Worm (Caenorhabditis elegans) whole organism, L1 larva: Measurements from ENCODE around the gene Y110A2AL.5.

Source experiments
- C04F5.9 ChIP-seq: sonication (generic microtip); optimal IDR thresholded peaks from 2 replicates; lab custom pipeline; 2016; ENCODE audit warnings: missing genetic modification characterization, missing compliant biosample characterization
- aha-1 ChIP-seq: fragments of 150-350 bp; optimal IDR thresholded peaks from 2 replicates; lab custom pipeline; 2014; ENCODE audit warnings: missing biosample characterization, missing genetic modification characterization
- ama-1 ChIP-seq: fragments of 150-350 bp; optimal IDR thresholded peaks from 2 replicates; lab custom pipeline; 2014
- ceh-88 ChIP-seq: fragments of 200-800 bp; sonication (Bioruptor generic); IDR thresholded peaks from 2 replicates; pipeline ENCODE4 v1.3.6; 2022; ENCODE audit warnings: missing genetic modification characterization, missing compliant biosample characterization
- ces-1 ChIP-seq: fragments of 150-350 bp; optimal IDR thresholded peaks from 2 replicates; lab custom pipeline; 2014; ENCODE audit warnings: missing biosample characterization, missing genetic modification reagents, missing genetic modification characterization
- dpl-1 ChIP-seq, 3 experiments: fragments of 150-350 bp in 2 of 3; sonication (generic microtip) in 1 of 3; optimal IDR thresholded peaks; 2 replicates each; lab custom pipeline; 2014 to 2017; ENCODE audit warnings: missing biosample characterization in 3 of 3, missing genetic modification characterization in 3 of 3, missing genetic modification reagents in 3 of 3
- egl-27 ChIP-seq, 2 experiments: fragments of 150-350 bp in 1 of 2; sonication (generic microtip); optimal IDR thresholded peaks; 3 replicates each; lab custom pipeline; 2017 to 2018; ENCODE audit warnings: missing biosample characterization in 2 of 2, missing genetic modification characterization in 2 of 2, missing genetic modification reagents in 2 of 2
- elt-2 ChIP-seq: sonication (generic microtip); optimal IDR thresholded peaks from 2 replicates; lab custom pipeline; 2016; ENCODE audit warnings: missing genetic modification characterization, mild to moderate bottlenecking, inconsistent platforms, missing compliant biosample characterization, missing genetic modification reagents
- elt-3 ChIP-seq, 6 experiments: fragments of 150-350 bp in 1 of 6; sonication (generic microtip); optimal IDR thresholded peaks; 2 replicates each; lab custom pipeline; 2017 to 2018; ENCODE audit warnings: missing biosample characterization in 6 of 6, missing genetic modification characterization in 6 of 6, inconsistent platforms in 1 of 6
- fkh-4 ChIP-seq: sonication (generic microtip); optimal IDR thresholded peaks from 2 replicates; lab custom pipeline; 2016; ENCODE audit warnings: missing compliant biosample characterization, missing genetic modification characterization, borderline replicate concordance
- fkh-8 ChIP-seq: sonication (generic microtip); optimal IDR thresholded peaks from 2 replicates; lab custom pipeline; 2016; ENCODE audit warnings: mild to moderate bottlenecking, missing genetic modification characterization, missing compliant biosample characterization
- fos-1 ChIP-seq: fragments of 150-350 bp; optimal IDR thresholded peaks from 2 replicates; lab custom pipeline; 2014; ENCODE audit warnings: missing biosample characterization, missing genetic modification characterization
- hpl-2 ChIP-seq: fragments of 150-350 bp; optimal IDR thresholded peaks from 2 replicates; lab custom pipeline; 2014; ENCODE audit warnings: missing biosample characterization, missing genetic modification reagents, missing genetic modification characterization
- irx-1 ChIP-seq: sonication (generic microtip); optimal IDR thresholded peaks from 2 replicates; lab custom pipeline; 2016; ENCODE audit warnings: missing genetic modification characterization, missing compliant biosample characterization
- isw-1 ChIP-seq: fragments of 200-800 bp; sonication (Bioruptor generic); IDR thresholded peaks from 2 replicates; pipeline ENCODE4 v1.3.6; 2022; ENCODE audit warnings: missing genetic modification characterization, missing compliant biosample characterization
- lin-13 ChIP-seq: fragments of 150-350 bp; optimal IDR thresholded peaks from 2 replicates; lab custom pipeline; 2014; ENCODE audit warnings: missing biosample characterization, missing genetic modification reagents, missing genetic modification characterization
- lin-14 ChIP-seq: fragments of 200-800 bp; sonication (Bioruptor generic); optimal IDR thresholded peaks from 2 replicates; lab custom pipeline; 2018; ENCODE audit warnings: mild to moderate bottlenecking, missing genetic modification characterization, moderate library complexity, missing compliant biosample characterization
- lin-35 ChIP-seq, 2 experiments: fragments of 150-350 bp; optimal IDR thresholded peaks; 2 replicates each; lab custom pipeline; 2014; ENCODE audit warnings: missing biosample characterization in 2 of 2, missing genetic modification characterization in 2 of 2, missing genetic modification reagents in 2 of 2
- lin-39 ChIP-seq: fragments of 150-350 bp; optimal IDR thresholded peaks from 2 replicates; lab custom pipeline; 2014; ENCODE audit warnings: missing biosample characterization, missing genetic modification reagents, missing genetic modification characterization
- lir-3 ChIP-seq: sonication (generic microtip); optimal IDR thresholded peaks from 2 replicates; lab custom pipeline; 2016; ENCODE audit warnings: mild to moderate bottlenecking, missing genetic modification characterization, moderate library complexity, missing compliant biosample characterization; ENCODE audit not compliant: poor library complexity
- lsy-2 ChIP-seq, 2 experiments: fragments of 150-350 bp; optimal IDR thresholded peaks; 2 replicates each; lab custom pipeline; 2014; ENCODE audit warnings: missing biosample characterization in 2 of 2, missing genetic modification characterization in 2 of 2
- mep-1 ChIP-seq: fragments of 150-350 bp; optimal IDR thresholded peaks from 2 replicates; lab custom pipeline; 2014; ENCODE audit warnings: missing biosample characterization, missing genetic modification characterization
- nhr-19 ChIP-seq: fragments of 200-800 bp; sonication (Bioruptor generic); conservative IDR thresholded peaks from 2 replicates; pipeline ENCODE4 v1.3.6; 2022; ENCODE audit warnings: missing genetic modification characterization, missing compliant biosample characterization
- nhr-237 ChIP-seq: fragments of 150-350 bp; optimal IDR thresholded peaks from 2 replicates; lab custom pipeline; 2014; ENCODE audit warnings: missing biosample characterization, missing genetic modification characterization
- nhr-71 ChIP-seq: sonication (generic microtip); optimal IDR thresholded peaks from 2 replicates; lab custom pipeline; 2016; ENCODE audit warnings: mild to moderate bottlenecking, missing genetic modification characterization, moderate library complexity, missing compliant biosample characterization
- nhr-77 ChIP-seq: fragments of 150-350 bp; optimal IDR thresholded peaks from 2 replicates; lab custom pipeline; 2014; ENCODE audit warnings: missing biosample characterization, missing genetic modification characterization
- nhr-90 ChIP-seq: sonication (generic microtip); optimal IDR thresholded peaks from 2 replicates; lab custom pipeline; 2016; ENCODE audit warnings: mild to moderate bottlenecking, missing genetic modification characterization, missing compliant biosample characterization; ENCODE audit not compliant: poor library complexity
- pag-3 ChIP-seq: sonication (generic microtip); optimal IDR thresholded peaks from 2 replicates; lab custom pipeline; 2017; ENCODE audit warnings: missing genetic modification characterization, mild to moderate bottlenecking, missing compliant biosample characterization, antibody characterized with exemption, borderline replicate concordance; ENCODE audit not compliant: insufficient read depth
- rnt-1 ChIP-seq: sonication (generic microtip); optimal IDR thresholded peaks from 2 replicates; lab custom pipeline; 2016; ENCODE audit warnings: mild to moderate bottlenecking, missing genetic modification characterization, moderate library complexity, missing compliant biosample characterization
- snpc-4 ChIP-seq: fragments of 150-350 bp; optimal IDR thresholded peaks from 2 replicates; lab custom pipeline; 2014; ENCODE audit warnings: missing biosample characterization, missing genetic modification characterization
- sox-4 ChIP-seq: sonication (generic microtip); optimal IDR thresholded peaks from 2 replicates; lab custom pipeline; 2016; ENCODE audit warnings: missing genetic modification characterization, missing compliant biosample characterization
- sup-37 ChIP-seq: fragments of 200-800 bp; sonication (Bioruptor generic); optimal IDR thresholded peaks from 2 replicates; lab custom pipeline; 2018; ENCODE audit warnings: mild to moderate bottlenecking, missing genetic modification characterization, missing compliant biosample characterization
- tbx-2 ChIP-seq: sonication (generic microtip); optimal IDR thresholded peaks from 2 replicates; lab custom pipeline; 2016; ENCODE audit warnings: missing genetic modification characterization, missing compliant biosample characterization
- tlp-1 ChIP-seq: fragments of 150-350 bp; optimal IDR thresholded peaks from 2 replicates; lab custom pipeline; 2014; ENCODE audit warnings: missing biosample characterization, missing genetic modification characterization
- unc-130 ChIP-seq: fragments of 150-350 bp; optimal IDR thresholded peaks from 2 replicates; lab custom pipeline; 2017; ENCODE audit warnings: missing biosample characterization, missing genetic modification characterization, inconsistent platforms
- unc-86 ChIP-seq: sonication (generic microtip); optimal IDR thresholded peaks from 2 replicates; lab custom pipeline; 2016; ENCODE audit warnings: missing genetic modification characterization, missing compliant biosample characterization
- unc-98 ChIP-seq: fragments of 200-800 bp; sonication (Bioruptor generic); IDR thresholded peaks from 2 replicates; pipeline ENCODE4 v1.3.6; 2022; ENCODE audit warnings: missing genetic modification characterization, missing compliant biosample characterization
- vab-15 ChIP-seq: sonication (generic microtip); optimal IDR thresholded peaks from 2 replicates; lab custom pipeline; 2017; ENCODE audit warnings: missing genotype, mild to moderate bottlenecking, missing genetic modification characterization, missing compliant biosample characterization
- xbp-1 ChIP-seq: sonication (generic microtip); optimal IDR thresholded peaks from 2 replicates; lab custom pipeline; 2016; ENCODE audit warnings: missing genetic modification characterization, missing compliant biosample characterization
- ztf-4 ChIP-seq: fragments of 150-350 bp; optimal IDR thresholded peaks from 2 replicates; lab custom pipeline; 2014; ENCODE audit warnings: missing biosample characterization, missing genetic modification characterization

The Y110A2AL.5 gene

ce11 chrII:2822435-2822920 is 41.9 kb upstream of the Y110A2AL.5 start, which contains the start of the genes fut-4 and K12H6.10:
TSS of gene fut-4 (minus strand) at chrII:2822535.
TSS of gene K12H6.10 (plus strand) at chrII:2822870.
- TF ChIP-seq mep-1 (tag; lab: Kevin White, UChicago): no peak
- no peak for TF ChIP-seq aha-1
- no peak for TF ChIP-seq ztf-4
- no peak for TF ChIP-seq nhr-90 (tag; lab: Kevin White, UChicago)
- TF ChIP-seq ceh-88: no peak
- no peak for TF ChIP-seq lin-14 (GFP tag; lab: Kevin White, UChicago)

ce11 chrII:2824169-2824568 is 40.2 kb upstream of the Y110A2AL.5 start, which contains the start of the genes K12H6.4 and K12H6.9:
TSS of gene K12H6.4 (minus strand) at chrII:2824269.
TSS of gene K12H6.9 (plus strand) at chrII:2824404.
- no peak for TF ChIP-seq unc-86 (tag; lab: Kevin White, UChicago)
- TF ChIP-seq xbp-1 (tag; lab: Kevin White, UChicago): no peak
- no peak for TF ChIP-seq C04F5.9 (tag; lab: Kevin White, UChicago)
- TF ChIP-seq egl-27 (tag; optimal IDR thresholded peaks at IDR 0.05; lab: Kevin White, UChicago): no peak
- no peak for TF ChIP-seq irx-1 (tag; lab: Kevin White, UChicago)
- TF ChIP-seq hpl-2 (GFP tag; lab: Kevin White, UChicago): no peak
- TF ChIP-seq isw-1: no peak
- no peak for TF ChIP-seq lsy-2 (tag; optimal IDR thresholded peaks at IDR 0.05; lab: Kevin White, UChicago)
- no peak for TF ChIP-seq nhr-77
- TF ChIP-seq fkh-4: no peak
- TF ChIP-seq nhr-71 (tag; lab: Kevin White, UChicago): no peak
- no peak for TF ChIP-seq elt-3 (tag; optimal IDR thresholded peaks at IDR 0.05; lab: Kevin White, UChicago)
- TF ChIP-seq lir-3 (tag; lab: Kevin White, UChicago): no peak
- TF ChIP-seq ces-1 (GFP tag; lab: Kevin White, UChicago): no peak
- TF ChIP-seq fos-1 (tag; lab: Kevin White, UChicago): no peak
- no peak for TF ChIP-seq unc-130 (tag; lab: Kevin White, UChicago)
- TF ChIP-seq unc-98 (GFP tag; lab: Robert Waterston, UW): no peak
- no peak for TF ChIP-seq lin-35 (GFP tag; optimal IDR thresholded peaks at IDR 0.05; lab: Kevin White, UChicago)
- no peak for TF ChIP-seq rnt-1
- no peak for TF ChIP-seq lin-14 (GFP tag; lab: Kevin White, UChicago)

- TF ChIP-seq sox-4: no peak
- TF ChIP-seq tbx-2 (tag; lab: Kevin White, UChicago): no peak
- TF ChIP-seq nhr-71 (tag; lab: Kevin White, UChicago): no peak
Observed at ce11 chrII:2826073-2826472, 38.3 kb upstream of the Y110A2AL.5 start, which contains the start of gene K12H6.5. TSS of gene K12H6.5 (minus strand) at chrII:2826173.

- no peak for TF ChIP-seq nhr-237 (tag; lab: Kevin White, UChicago)
- no peak for TF ChIP-seq fkh-8 (tag; lab: Kevin White, UChicago)
- no peak for TF ChIP-seq ama-1 (lab: Kevin White, UChicago)
- TF ChIP-seq lir-3 (tag; lab: Kevin White, UChicago): no peak
Observed at ce11 chrII:2827859-2828403, 36.4 kb upstream of the Y110A2AL.5 start, which contains the start of gene K12H6.8. TSS of gene K12H6.8 (plus strand) at chrII:2827896.

DNA sequence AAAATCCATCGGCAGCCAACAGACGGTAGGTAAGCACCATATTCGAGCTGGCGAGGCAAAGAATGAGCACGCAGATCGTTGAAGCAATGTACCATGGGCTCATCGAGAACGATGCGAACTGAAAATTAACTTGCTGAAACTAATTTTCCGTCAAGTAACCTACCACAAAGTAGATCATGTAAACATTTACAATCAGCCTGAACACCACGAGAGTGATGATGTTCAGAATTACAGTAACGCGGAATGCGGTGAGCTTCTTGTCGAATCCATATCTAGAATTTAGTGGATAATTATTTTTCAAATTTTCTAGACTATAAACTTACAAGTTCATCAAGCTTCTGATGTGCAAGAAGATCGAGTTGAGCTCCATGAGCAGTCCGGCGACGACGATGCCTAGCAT is 34.8 kb upstream of the Y110A2AL.5 start:
- TF ChIP-seq vab-15 (tag; lab: Kevin White, UChicago): no peak
- TF ChIP-seq lin-13 (GFP tag; lab: Kevin White, UChicago): no peak
- TF ChIP-seq sup-37 (GFP tag; lab: Kevin White, UChicago): no peak
- TF ChIP-seq tlp-1: no peak
- no peak for TF ChIP-seq elt-2
- TF ChIP-seq nhr-77: no peak
- TF ChIP-seq dpl-1 (GFP tag; optimal IDR thresholded peaks at IDR 0.05; lab: Kevin White, UChicago): no peak
- no peak for TF ChIP-seq nhr-19
- TF ChIP-seq lin-39 (tag; lab: Kevin White, UChicago): no peak
- no peak for TF ChIP-seq pag-3 (tag; lab: Kevin White, UChicago)
- no peak for TF ChIP-seq snpc-4 (tag; lab: Kevin White, UChicago)
